Worm (Caenorhabditis elegans): ENCODE data around the gene F14F7.7.

The F14F7.7 gene

DNA sequence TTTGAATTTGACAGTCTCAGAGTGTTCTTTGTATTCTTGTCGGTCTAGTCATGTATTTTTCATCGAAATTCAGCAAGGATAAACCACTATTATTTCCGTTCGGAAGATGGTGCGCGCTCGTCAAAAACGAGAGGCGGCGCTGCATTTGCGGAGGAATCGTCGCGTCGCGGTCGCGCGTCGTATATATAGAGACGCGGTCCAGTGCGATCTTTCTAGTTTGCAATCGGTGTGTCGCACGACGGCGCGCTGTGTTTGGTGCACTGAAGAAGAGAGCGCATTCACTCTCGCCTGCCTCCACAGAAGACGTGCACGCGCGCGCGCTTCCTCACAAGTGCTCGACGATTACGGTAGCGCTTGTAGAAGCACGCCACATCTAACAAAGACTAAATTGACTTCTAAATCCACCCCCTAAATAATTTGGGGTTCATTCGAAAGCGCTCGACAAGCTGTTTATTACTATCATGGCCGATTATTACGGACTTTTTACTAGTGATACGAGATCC is 39.9 kb downstream of the F14F7.7 start, which contains the start of gene Y39E4B.6 (continued):
- TF ChIP-seq madf-9 (GFP tag; conservative IDR thresholded peaks at IDR 0.05) = peak; percentile 96
- TF ChIP-seq F10B5.3 (tag; optimal IDR thresholded peaks at IDR 0.05) = no peak
- TF ChIP-seq aha-1 (tag) = peak; percentile 99
- peak; percentile 86 for TF ChIP-seq nhr-48 (tag; optimal IDR thresholded peaks at IDR 0.05)
- TF ChIP-seq mxl-2 (GFP tag; conservative IDR thresholded peaks at IDR 0.05) = peak; percentile 63; the same call in 1 of the 2 replicates
- peak; percentile 76 for TF ChIP-seq gei-8 (GFP tag; optimal IDR thresholded peaks at IDR 0.05)
- peak; percentile 71; the same call in 1 of the 2 replicates for TF ChIP-seq arid-1 (GFP tag; conservative IDR thresholded peaks at IDR 0.05)
- TF ChIP-seq set-16 (GFP tag; IDR thresholded peaks at IDR 0.05) = peak; percentile 97
- TF ChIP-seq lin-29 (GFP tag; IDR thresholded peaks at IDR 0.05) = peak; percentile 73
- TF ChIP-seq snpc-4 (tag; optimal IDR thresholded peaks at IDR 0.05) = peak; percentile 64
- TF ChIP-seq mdl-1 (tag; optimal IDR thresholded peaks at IDR 0.05) = peak; percentile 89 to 94
- TF ChIP-seq hif-1 (tag; optimal IDR thresholded peaks at IDR 0.05) = peak; percentile 35 to 97
- TF ChIP-seq sdz-12 (GFP tag; optimal IDR thresholded peaks at IDR 0.05) = peak; percentile 36
- peak; percentile 90 for TF ChIP-seq egl-43 (GFP tag; IDR thresholded peaks at IDR 0.05)
- peak; percentile 89 for TF ChIP-seq T26A8.4 (GFP tag; IDR thresholded peaks at IDR 0.05)
- peak; percentile 97 for TF ChIP-seq mxl-3 (GFP tag; optimal IDR thresholded peaks at IDR 0.05)
- TF ChIP-seq lir-3 (tag; optimal IDR thresholded peaks at IDR 0.05) = peak; percentile 12
- no peak for TF ChIP-seq ceh-44 (GFP tag; IDR thresholded peaks at IDR 0.05)
- TF ChIP-seq tag-97 (GFP tag; IDR thresholded peaks at IDR 0.05) = no peak
- TF ChIP-seq ceh-28 (tag; optimal IDR thresholded peaks at IDR 0.05) = no peak
- peak; percentile 28 for TF ChIP-seq unc-130 (GFP tag; optimal IDR thresholded peaks at IDR 0.05)
- TF ChIP-seq nhr-42 (GFP tag; IDR thresholded peaks at IDR 0.05) = peak; percentile 94
- peak; percentile 10 for TF ChIP-seq pqm-1 (tag; optimal IDR thresholded peaks at IDR 0.05)
- peak; percentile 94 for TF ChIP-seq hlh-30 (tag; optimal IDR thresholded peaks at IDR 0.05; ENCODE audit: insufficient read depth)
- TF ChIP-seq ztf-11 (tag; optimal IDR thresholded peaks at IDR 0.05) = no peak
- TF ChIP-seq nhr-28 (tag; optimal IDR thresholded peaks at IDR 0.05) = peak; percentile 98
- peak; percentile 86 for TF ChIP-seq pha-4 (GFP tag; IDR thresholded peaks at IDR 0.05)
- TF ChIP-seq pha-4 (tag; optimal IDR thresholded peaks at IDR 0.05) = no peak
- TF ChIP-seq lin-13 (GFP tag; optimal IDR thresholded peaks at IDR 0.05) = peak; percentile 92
- peak; percentile 98 for TF ChIP-seq dmd-6 (GFP tag; IDR thresholded peaks at IDR 0.05)
- TF ChIP-seq mdt-29 (GFP tag; IDR thresholded peaks at IDR 0.05) = peak; percentile 90
- no peak for TF ChIP-seq ZK337.2 (GFP tag; IDR thresholded peaks at IDR 0.05)
- peak; percentile 96 for TF ChIP-seq nhr-11 (tag; optimal IDR thresholded peaks at IDR 0.05)
- peak in 1 of 2 experiments; percentile 17 for TF ChIP-seq daf-16 (GFP tag; optimal IDR thresholded peaks at IDR 0.05)
- TF ChIP-seq daf-16 (tag; optimal IDR thresholded peaks at IDR 0.05) = peak; percentile 47
- TF ChIP-seq lin-39 (tag; optimal IDR thresholded peaks at IDR 0.05) = peak; percentile 79
- peak; percentile 86 for TF ChIP-seq dmd-9 (GFP tag; IDR thresholded peaks at IDR 0.05)
- peak; percentile 88 to 91 for TF ChIP-seq lsy-2 (tag; optimal IDR thresholded peaks at IDR 0.05)
- peak; percentile 95 for TF ChIP-seq tra-1 (GFP tag; IDR thresholded peaks at IDR 0.05)
- no peak for TF ChIP-seq fos-1 (tag; optimal IDR thresholded peaks at IDR 0.05)
- peak; percentile 98 for TF ChIP-seq mep-1 (tag; optimal IDR thresholded peaks at IDR 0.05)
- TF ChIP-seq zfp-2 (tag; optimal IDR thresholded peaks at IDR 0.05) = peak; percentile 84
- TF ChIP-seq zfp-3 (GFP tag; conservative IDR thresholded peaks at IDR 0.05) = peak; percentile 87
- TF ChIP-seq skn-1 (tag; optimal IDR thresholded peaks at IDR 0.05) = no peak
- TF ChIP-seq vab-7 (GFP tag; IDR thresholded peaks at IDR 0.05) = peak; percentile 94
- TF ChIP-seq php-3 (GFP tag; IDR thresholded peaks at IDR 0.05) = 0 out of 2 replicates have a peak, but pooled peaks have one; percentile 37
- no peak for TF ChIP-seq ztf-7 (tag; optimal IDR thresholded peaks at IDR 0.05)
- no peak for TF ChIP-seq ces-1 (GFP tag; optimal IDR thresholded peaks at IDR 0.05)
- peak; percentile 81 for TF ChIP-seq nhr-10 (tag; optimal IDR thresholded peaks at IDR 0.05)
- peak; percentile 57 for TF ChIP-seq nhr-237 (tag; optimal IDR thresholded peaks at IDR 0.05)
- TF ChIP-seq snpc-1.2 (GFP tag; IDR thresholded peaks at IDR 0.05) = peak; percentile 30; the same call in 1 of the 2 replicates
- peak; percentile 88 for TF ChIP-seq nhr-102 (tag; optimal IDR thresholded peaks at IDR 0.05)

Data from whole organism, L4 larva.